Worm (Caenorhabditis elegans) whole organism, late embryonic: ENCODE data around the gene txt-18.

Experiments used
- C08G9.2 ChIP-seq: sonication (generic microtip); optimal IDR thresholded peaks from 2 replicates; lab custom pipeline; 2016; ENCODE audit warnings: mild to moderate bottlenecking, missing genetic modification characterization, moderate library complexity, missing compliant biosample characterization
- K02D7.2 ChIP-seq: sonication (generic microtip); optimal IDR thresholded peaks from 2 replicates; lab custom pipeline; 2017; ENCODE audit warnings: mild to moderate bottlenecking, missing genetic modification characterization, missing compliant biosample characterization
- K09A11.1 ChIP-seq: sonication (generic microtip); optimal IDR thresholded peaks from 2 replicates; lab custom pipeline; 2017; ENCODE audit warnings: antibody characterized with exemption, mild to moderate bottlenecking, missing genetic modification characterization, missing compliant biosample characterization; ENCODE audit not compliant: insufficient read depth
- T23F11.4 ChIP-seq: fragments of 200-800 bp; sonication (Bioruptor generic); optimal IDR thresholded peaks from 2 replicates; lab custom pipeline; 2018; ENCODE audit warnings: mild to moderate bottlenecking, missing genetic modification characterization, missing compliant biosample characterization
- Y22D7AL.16 ChIP-seq: sonication (generic microtip); optimal IDR thresholded peaks from 2 replicates; lab custom pipeline; 2016; ENCODE audit warnings: missing genetic modification characterization, missing compliant biosample characterization
- ahr-1 ChIP-seq: sonication (generic microtip); optimal IDR thresholded peaks from 2 replicates; lab custom pipeline; 2016; ENCODE audit warnings: missing genetic modification characterization, missing compliant biosample characterization
- ceh-18 ChIP-seq: sonication (generic microtip); optimal IDR thresholded peaks from 2 replicates; lab custom pipeline; 2016; ENCODE audit warnings: missing genetic modification characterization, missing compliant biosample characterization
- ceh-2 ChIP-seq: sonication (generic microtip); optimal IDR thresholded peaks from 2 replicates; lab custom pipeline; 2016; ENCODE audit warnings: missing genotype, missing genetic modification characterization, missing compliant biosample characterization
- ceh-22 ChIP-seq: sonication (generic microtip); optimal IDR thresholded peaks from 2 replicates; lab custom pipeline; 2017; ENCODE audit warnings: missing biosample characterization, missing genetic modification characterization
- ceh-30 ChIP-seq: fragments of 150-350 bp; optimal IDR thresholded peaks from 2 replicates; lab custom pipeline; 2014; ENCODE audit warnings: missing biosample characterization, missing genetic modification characterization
- ceh-31 ChIP-seq: sonication (generic microtip); optimal IDR thresholded peaks from 2 replicates; lab custom pipeline; 2016; ENCODE audit warnings: missing genetic modification characterization, missing compliant biosample characterization
- ceh-34 ChIP-seq: sonication (generic microtip); optimal IDR thresholded peaks from 2 replicates; lab custom pipeline; 2016; ENCODE audit warnings: mild to moderate bottlenecking, missing genetic modification characterization, missing compliant biosample characterization
- ceh-45 ChIP-seq: fragments of 200-800 bp; sonication (Bioruptor generic); IDR thresholded peaks from 2 replicates; pipeline ENCODE4 v1.3.6; 2022; ENCODE audit warnings: missing genetic modification reagents, missing genetic modification characterization, missing compliant biosample characterization
- ceh-48 ChIP-seq: sonication (generic microtip); optimal IDR thresholded peaks from 2 replicates; lab custom pipeline; 2016; ENCODE audit warnings: missing genetic modification characterization, inconsistent platforms, missing compliant biosample characterization
- ceh-9 ChIP-seq: sonication (generic microtip); optimal IDR thresholded peaks from 2 replicates; lab custom pipeline; 2016; ENCODE audit warnings: mild to moderate bottlenecking, missing genetic modification characterization, inconsistent platforms, missing compliant biosample characterization
- dve-1 ChIP-seq: sonication (generic microtip); optimal IDR thresholded peaks from 2 replicates; lab custom pipeline; 2017; ENCODE audit warnings: antibody characterized with exemption, mild to moderate bottlenecking, missing genetic modification characterization, missing compliant biosample characterization
- fax-1 ChIP-seq: sonication (generic microtip); optimal IDR thresholded peaks from 2 replicates; lab custom pipeline; 2016; ENCODE audit warnings: missing genotype, missing genetic modification characterization, missing compliant biosample characterization
- hlh-13 ChIP-seq: fragments of 200-800 bp; sonication (Bioruptor generic); optimal IDR thresholded peaks from 2 replicates; lab custom pipeline; 2018; ENCODE audit warnings: mild to moderate bottlenecking, missing genetic modification characterization, missing compliant biosample characterization
- hlh-15 ChIP-seq: sonication (generic microtip); optimal IDR thresholded peaks from 2 replicates; lab custom pipeline; 2016; ENCODE audit warnings: missing genetic modification characterization, missing compliant biosample characterization
- hlh-6 ChIP-seq: sonication (generic microtip); optimal IDR thresholded peaks from 2 replicates; lab custom pipeline; 2016; ENCODE audit warnings: missing genotype, missing genetic modification characterization, missing compliant biosample characterization
- hlh-8 ChIP-seq: sonication (generic microtip); optimal IDR thresholded peaks from 2 replicates; lab custom pipeline; 2016; ENCODE audit warnings: missing genotype, missing genetic modification characterization, missing compliant biosample characterization
- madf-2 ChIP-seq: sonication (generic microtip); optimal IDR thresholded peaks from 2 replicates; lab custom pipeline; 2017; ENCODE audit warnings: missing genetic modification characterization, missing compliant biosample characterization
- nhr-232 ChIP-seq: sonication (generic microtip); optimal IDR thresholded peaks from 2 replicates; lab custom pipeline; 2016; ENCODE audit warnings: missing genetic modification characterization, missing compliant biosample characterization
- pat-9 ChIP-seq: fragments of 200-800 bp; sonication (Bioruptor generic); optimal IDR thresholded peaks from 2 replicates; lab custom pipeline; 2018; ENCODE audit warnings: mild to moderate bottlenecking, missing genetic modification characterization, moderate library complexity, missing compliant biosample characterization
- pax-1 ChIP-seq: fragments of 150-350 bp; optimal IDR thresholded peaks from 2 replicates; lab custom pipeline; 2014; ENCODE audit warnings: missing biosample characterization, missing genetic modification characterization
- pha-2 ChIP-seq: sonication (generic microtip); optimal IDR thresholded peaks from 2 replicates; lab custom pipeline; 2017; ENCODE audit warnings: mild to moderate bottlenecking, missing genetic modification characterization, missing compliant biosample characterization
- ref-2 ChIP-seq: sonication (generic microtip); optimal IDR thresholded peaks from 2 replicates; lab custom pipeline; 2016; ENCODE audit warnings: missing genetic modification characterization, missing compliant biosample characterization
- rnt-1 ChIP-seq: sonication (generic microtip); optimal IDR thresholded peaks from 2 replicates; lab custom pipeline; 2016; ENCODE audit warnings: missing genetic modification characterization, missing compliant biosample characterization
- sox-2 ChIP-seq: fragments of 200-800 bp; sonication (Bioruptor generic); IDR thresholded peaks from 2 replicates; pipeline ENCODE4 v1.3.6; 2022; ENCODE audit warnings: missing genetic modification reagents, missing genetic modification characterization, missing compliant biosample characterization
- tbx-2 ChIP-seq: sonication (generic microtip); optimal IDR thresholded peaks from 2 replicates; lab custom pipeline; 2016; ENCODE audit warnings: missing genetic modification characterization, missing compliant biosample characterization
- tbx-7 ChIP-seq: sonication (generic microtip); optimal IDR thresholded peaks from 2 replicates; lab custom pipeline; 2016; ENCODE audit warnings: missing genotype, missing genetic modification characterization, missing compliant biosample characterization
- ttx-3 ChIP-seq: sonication (generic microtip); optimal IDR thresholded peaks from 2 replicates; lab custom pipeline; 2016; ENCODE audit warnings: missing genetic modification reagents, missing genetic modification characterization, missing compliant biosample characterization
- unc-55 ChIP-seq: sonication (generic microtip); optimal IDR thresholded peaks from 2 replicates; lab custom pipeline; 2017; ENCODE audit warnings: missing biosample characterization, missing genetic modification reagents, missing genetic modification characterization
- unc-86 ChIP-seq: sonication (generic microtip); optimal IDR thresholded peaks from 2 replicates; lab custom pipeline; 2016; ENCODE audit warnings: missing genetic modification characterization, missing compliant biosample characterization
- ztf-16 ChIP-seq: sonication (generic microtip); optimal IDR thresholded peaks from 2 replicates; lab custom pipeline; 2017; ENCODE audit warnings: missing genetic modification characterization, missing compliant biosample characterization

txt-18 gene

DNA sequence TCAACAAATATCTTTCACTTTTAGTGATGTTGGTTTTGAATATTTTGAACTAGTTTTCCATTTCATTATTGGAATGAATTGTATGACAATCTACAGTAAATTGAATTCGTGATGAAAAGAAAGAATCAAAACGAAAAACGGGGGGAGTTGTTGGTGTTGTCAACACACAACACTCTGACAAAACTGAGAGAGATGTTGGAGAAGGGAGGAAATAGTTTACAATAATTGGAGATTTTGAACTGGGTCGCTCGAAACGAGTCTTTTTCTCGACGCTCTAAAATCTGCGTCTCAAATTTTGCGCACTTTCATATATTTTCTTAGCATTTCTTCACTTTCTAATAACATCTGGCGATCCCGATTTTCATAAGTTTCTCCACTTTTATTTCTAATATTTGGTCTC is at the start of gene txt-18:
TSS of gene txt-18 (plus strand) at position 180 of the 400 bp plus-strand sequence.
- TF ChIP-seq pat-9 (tag; lab: Kevin White, UChicago) (no peak), fax-1 (tag; lab: Kevin White, UChicago) (no peak), K02D7.2 (tag; lab: Kevin White, UChicago) (no peak), hlh-13 (GFP tag; lab: Kevin White, UChicago) (no peak), C08G9.2 (tag; lab: Kevin White, UChicago) (no peak), ttx-3 (tag; lab: Kevin White, UChicago) (no peak), Y22D7AL.16 (tag; lab: Kevin White, UChicago) (no peak), ahr-1 (tag; lab: Kevin White, UChicago) (no peak), madf-2 (tag; lab: Kevin White, UChicago) (no peak), tbx-2 (tag; lab: Kevin White, UChicago) (no peak)

DNA sequence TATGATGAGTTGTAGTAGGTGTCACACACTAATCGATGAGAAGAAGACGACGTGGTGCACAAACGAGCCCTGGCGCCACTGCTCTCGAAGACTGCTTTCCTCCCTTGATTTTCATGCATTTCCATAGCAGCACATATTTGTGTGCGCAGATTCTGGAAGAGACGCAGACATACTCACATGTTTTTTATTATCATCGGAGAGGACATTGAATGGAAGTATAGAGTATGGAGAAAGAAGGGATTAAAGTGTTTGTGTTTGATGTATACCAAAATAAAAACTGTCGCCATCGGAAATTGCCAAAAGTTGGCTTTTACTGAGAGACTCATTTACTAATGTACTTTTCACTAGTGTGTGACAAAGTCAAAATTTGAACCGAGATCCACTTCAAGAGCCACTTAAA is 49.6 kb upstream of the txt-18 start, which contains the start of gene mps-1:
TSS of gene mps-1 (minus strand) at position 101 of the 400 bp plus-strand sequence.
- no peak for TF ChIP-seq C08G9.2 (tag; lab: Kevin White, UChicago)

DNA sequence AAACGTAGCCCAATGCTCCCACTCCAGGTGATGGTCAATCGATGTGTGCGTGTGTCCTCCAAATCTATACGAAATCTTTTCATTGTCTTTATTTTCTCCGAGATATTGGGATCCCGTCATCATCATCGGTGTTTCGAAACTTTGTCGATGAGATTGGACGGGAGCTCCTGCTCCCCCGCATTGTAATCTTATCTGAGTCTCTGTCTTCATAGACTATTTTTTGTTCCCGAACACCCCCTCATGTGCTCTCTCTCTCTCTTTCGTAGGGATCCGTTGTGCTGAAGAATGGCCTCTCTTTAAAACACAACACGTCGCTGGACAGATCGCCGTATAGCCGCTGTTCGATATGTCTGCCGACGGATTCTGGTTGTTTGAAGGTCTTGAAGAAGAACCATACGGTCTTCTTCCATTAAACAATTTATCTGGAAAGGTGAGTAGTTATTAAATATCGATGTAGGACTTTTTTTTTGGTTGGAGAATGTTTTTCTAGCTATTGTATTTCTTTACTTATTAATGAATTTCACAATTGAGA is 40.6 kb upstream of the txt-18 start, which contains the start of gene C29F5.1:
TSS of gene C29F5.1 (plus strand) at position 317 of the 532 bp plus-strand sequence.
- no peak for TF ChIP-seq K09A11.1 (tag; lab: Kevin White, UChicago)
- TF ChIP-seq ceh-48, result no peak
- no peak for TF ChIP-seq fax-1 (tag; lab: Kevin White, UChicago)
- TF ChIP-seq C08G9.2 (tag; lab: Kevin White, UChicago), result no peak
- no peak for TF ChIP-seq unc-86
- no peak for TF ChIP-seq madf-2 (tag; lab: Kevin White, UChicago)
- no peak for TF ChIP-seq ceh-34 (tag; lab: Kevin White, UChicago)
- TF ChIP-seq rnt-1 (tag; lab: Kevin White, UChicago), result peak; percentile 29
- no peak for TF ChIP-seq ref-2 (tag; lab: Kevin White, UChicago)
- peak; percentile 69 for TF ChIP-seq ceh-18
- peak; percentile 9 for TF ChIP-seq unc-55 (GFP tag; lab: Kevin White, UChicago)
- TF ChIP-seq ceh-45 (GFP tag; lab: Robert Waterston, UW), result no peak
- no peak for TF ChIP-seq dve-1
- TF ChIP-seq hlh-6, result no peak

DNA sequence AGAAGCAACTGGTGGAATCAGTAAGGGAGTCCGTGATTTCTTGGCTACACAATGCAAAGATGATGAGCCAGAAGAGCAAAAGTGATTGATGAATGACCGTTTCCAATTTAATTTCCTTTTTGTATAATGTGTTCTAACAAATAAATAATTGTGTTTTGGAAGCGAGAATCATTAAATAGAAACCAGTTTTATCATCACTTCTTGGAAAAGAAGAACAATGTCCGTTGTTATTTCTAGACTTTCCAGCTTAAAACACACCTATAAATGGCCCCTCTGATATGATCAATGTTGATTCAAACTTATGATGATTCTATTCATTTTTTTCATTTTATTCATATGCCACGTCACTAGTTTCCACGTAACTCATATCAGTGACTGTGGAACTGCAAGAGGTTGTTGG is 37.7 kb upstream of the txt-18 start, which contains the start of gene C29F5.8:
TSS of gene C29F5.8 (plus strand) at position 301 of the 400 bp plus-strand sequence.
- TF ChIP-seq ztf-16 (tag; lab: Kevin White, UChicago) (no peak), nhr-232 (tag; lab: Kevin White, UChicago) (no peak), ceh-2 (tag; lab: Kevin White, UChicago) (no peak), tbx-2 (tag; lab: Kevin White, UChicago) (no peak), hlh-15 (tag; lab: Kevin White, UChicago) (no peak), ceh-34 (tag; lab: Kevin White, UChicago) (no peak), Y22D7AL.16 (tag; lab: Kevin White, UChicago) (no peak), T23F11.4 (GFP tag; lab: Kevin White, UChicago) (no peak), tbx-7 (tag; lab: Kevin White, UChicago) (no peak), sox-2 (no peak), ceh-22 (no peak), ceh-31 (tag; lab: Kevin White, UChicago) (no peak), ceh-30 (no peak), pha-2 (no peak), ceh-9 (tag; lab: Kevin White, UChicago) (no peak), ref-2 (tag; lab: Kevin White, UChicago) (no peak), pax-1 (no peak), C08G9.2 (tag; lab: Kevin White, UChicago) (no peak)

DNA sequence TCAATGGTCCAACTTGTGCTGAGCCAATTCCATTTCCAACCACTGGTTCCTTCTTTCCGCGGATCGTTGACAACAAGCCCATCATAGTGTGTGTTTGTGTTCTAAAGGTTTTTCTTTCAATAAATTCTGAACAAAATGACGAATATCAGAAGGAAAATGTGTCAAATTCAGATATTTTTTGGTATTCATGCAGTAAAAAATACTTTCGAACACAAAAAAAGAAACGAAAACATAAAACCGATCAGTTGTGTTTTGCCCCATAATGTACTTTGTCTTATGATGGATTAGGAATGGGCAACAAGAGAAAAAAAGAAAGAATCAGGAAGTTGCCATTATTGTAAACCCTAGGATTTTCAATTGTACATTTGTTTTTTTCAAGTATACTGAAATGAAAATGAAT is 34.7 kb upstream of the txt-18 start, which contains the start of gene glb-10:
TSS of gene glb-10 (minus strand) at position 101 of the 400 bp plus-strand sequence.
- TF ChIP-seq hlh-8 (tag; lab: Kevin White, UChicago) (no peak), ref-2 (tag; lab: Kevin White, UChicago) (no peak)
